Fruit fly (Drosophila melanogaster): ENCODE measurements around the gene Ets97D.

dm6 chr3R:26952857-26953477 lies 40.3 kb upstream of the Ets97D start:
- no peak for TF ChIP-seq CG5204 (GFP tag; optimal IDR thresholded peaks at IDR 0.05)
- TF ChIP-seq CG33017 (tag; optimal IDR thresholded peaks at IDR 0.05): no peak
- no peak for TF ChIP-seq bab1 (GFP tag; optimal IDR thresholded peaks at IDR 0.05)
- no peak for TF ChIP-seq CG1620 (GFP tag; optimal IDR thresholded peaks at IDR 0.05)
- no peak for TF ChIP-seq Crg-1 (GFP tag; optimal IDR thresholded peaks at IDR 0.05)
- no peak for TF ChIP-seq cic (GFP tag; optimal IDR thresholded peaks at IDR 0.05)
- TF ChIP-seq kay (GFP tag; ENCODE audit: borderline replicate concordance): no peak
- TF ChIP-seq cnc (optimal IDR thresholded peaks at IDR 0.05): no peak
- TF ChIP-seq Mnt (GFP tag; optimal IDR thresholded peaks at IDR 0.05): no peak
- TF ChIP-seq pad (GFP tag; optimal IDR thresholded peaks at IDR 0.05): no peak
- TF ChIP-seq CG14711 (tag; optimal IDR thresholded peaks at IDR 0.05): no peak
- TF ChIP-seq tj (GFP tag; optimal IDR thresholded peaks at IDR 0.05): no peak

Measured in whole organism, adult.